Worm (Caenorhabditis elegans) whole organism, midembryonic: ENCODE data around the gene ZC477.3.

Source experiments
- T22C8.4 ChIP-seq: fragments of 200-800 bp; sonication (Bioruptor generic); IDR thresholded peaks from 2 replicates; pipeline ENCODE4 v1.3.6; 2022; ENCODE audit warnings: missing genetic modification characterization, missing compliant biosample characterization
- cog-1 ChIP-seq: sonication (generic microtip); optimal IDR thresholded peaks from 2 replicates; lab custom pipeline; 2016; ENCODE audit warnings: missing genetic modification characterization, missing compliant biosample characterization
- med-1 ChIP-seq: sonication (generic microtip); optimal IDR thresholded peaks from 2 replicates; lab custom pipeline; 2017; ENCODE audit warnings: missing genetic modification characterization, mild to moderate bottlenecking, missing compliant biosample characterization, antibody characterized with exemption, missing genetic modification reagents; ENCODE audit not compliant: insufficient read depth

DNA sequence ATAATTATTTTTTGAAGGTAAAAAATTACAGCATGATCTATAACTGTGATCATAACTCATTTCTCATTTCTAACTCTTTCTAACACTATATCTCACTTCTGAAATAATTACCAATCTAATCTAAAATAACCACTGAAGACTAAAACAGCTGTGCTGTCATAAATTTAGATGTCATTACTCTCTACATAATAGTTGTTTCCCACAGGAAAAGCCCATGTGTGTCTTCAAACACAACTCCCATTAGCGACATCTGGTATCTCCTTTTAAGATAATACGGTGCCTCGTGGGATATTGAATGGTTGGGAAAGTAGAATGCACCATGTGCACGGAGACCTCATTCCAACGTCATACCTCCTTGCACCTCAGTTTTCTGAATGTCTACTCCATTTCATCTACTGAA is 38.3 kb upstream of the ZC477.3 start, which contains the start of gene Y43B11AL.1:
- TF ChIP-seq cog-1 (tag; lab: Kevin White, UChicago) (no peak), T22C8.4 (GFP tag; lab: Robert Waterston, UW) (no peak), med-1 (GFP tag; lab: Kevin White, UChicago) (no peak)
